Worm (Caenorhabditis elegans) whole organism, young adult: ENCODE data around the gene php-3.

Source experiments
- akir-1 ChIP-seq: fragments of 200-800 bp; sonication (Bioruptor generic); optimal IDR thresholded peaks from 2 replicates; lab custom pipeline; 2018; ENCODE audit warnings: mild to moderate bottlenecking, missing genetic modification characterization, moderate library complexity, missing compliant biosample characterization
- attf-5 ChIP-seq: fragments of 200-800 bp; sonication (Bioruptor generic); optimal IDR thresholded peaks from 2 replicates; lab custom pipeline; 2018; ENCODE audit warnings: mild to moderate bottlenecking, missing genetic modification characterization, missing compliant biosample characterization
- hlh-12 ChIP-seq: sonication (generic microtip); optimal IDR thresholded peaks from 2 replicates; lab custom pipeline; 2016; ENCODE audit warnings: missing genetic modification characterization, missing compliant biosample characterization
- sea-2 ChIP-seq: fragments of 200-800 bp; sonication (Bioruptor generic); IDR thresholded peaks from 2 replicates; pipeline ENCODE4 v1.3.6; 2022; ENCODE audit warnings: missing genetic modification characterization, missing compliant biosample characterization
- unc-62 ChIP-seq: fragments of 150-350 bp; optimal IDR thresholded peaks from 2 replicates; lab custom pipeline; 2014; ENCODE audit warnings: missing biosample characterization, missing genetic modification reagents, missing genetic modification characterization

ce11 chrIII:12058429-12058828 is 18.9 kb downstream of the php-3 start, which contains the start of gene arx-3:
- no peak for TF ChIP-seq sea-2 (GFP tag; lab: Robert Waterston, UW)
- no peak for TF ChIP-seq akir-1 (GFP tag; lab: Kevin White, UChicago)
- TF ChIP-seq unc-62 (GFP tag; lab: Kevin White, UChicago): no peak
- TF ChIP-seq hlh-12 (tag; lab: Kevin White, UChicago): no peak
- no peak for TF ChIP-seq attf-5
